Worm (Caenorhabditis elegans) whole organism, L1 larva: ENCODE data around the gene clec-228.

Experiments
- C04F5.9 ChIP-seq: sonication (generic microtip); optimal IDR thresholded peaks from 2 replicates; lab custom pipeline; 2016; ENCODE audit warnings: missing genetic modification characterization, missing compliant biosample characterization
- C16A3.4 ChIP-seq: fragments of 150-350 bp; optimal IDR thresholded peaks from 2 replicates; lab custom pipeline; 2014; ENCODE audit warnings: missing biosample characterization, missing genetic modification characterization
- Y116A8C.19 ChIP-seq: sonication (generic microtip); optimal IDR thresholded peaks from 2 replicates; lab custom pipeline; 2016; ENCODE audit warnings: missing compliant biosample characterization, missing genetic modification characterization, borderline replicate concordance
- alr-1 ChIP-seq: fragments of 200-800 bp; sonication (Bioruptor generic); optimal IDR thresholded peaks from 2 replicates; lab custom pipeline; 2018; ENCODE audit warnings: borderline replicate concordance, mild to moderate bottlenecking, missing genetic modification characterization, missing compliant biosample characterization
- ama-1 ChIP-seq: fragments of 150-350 bp; optimal IDR thresholded peaks from 2 replicates; lab custom pipeline; 2014
- blmp-1 ChIP-seq: fragments of 150-350 bp; optimal IDR thresholded peaks from 2 replicates; lab custom pipeline; 2014; ENCODE audit warnings: missing biosample characterization, missing genetic modification characterization
- ceh-8 ChIP-seq: fragments of 200-800 bp; sonication (Bioruptor generic); optimal IDR thresholded peaks from 2 replicates; lab custom pipeline; 2018; ENCODE audit warnings: mild to moderate bottlenecking, missing genetic modification characterization, moderate library complexity, missing compliant biosample characterization
- ceh-90 ChIP-seq: sonication (generic microtip); optimal IDR thresholded peaks from 2 replicates; lab custom pipeline; 2016; ENCODE audit warnings: missing genetic modification characterization, missing compliant biosample characterization
- dpl-1 ChIP-seq, 3 experiments: fragments of 150-350 bp in 2 of 3; sonication (generic microtip) in 1 of 3; optimal IDR thresholded peaks; 2 replicates each; lab custom pipeline; 2014 to 2017; ENCODE audit warnings: missing biosample characterization in 3 of 3, missing genetic modification characterization in 3 of 3, missing genetic modification reagents in 3 of 3
- dsc-1 ChIP-seq: sonication (generic microtip); optimal IDR thresholded peaks from 2 replicates; lab custom pipeline; 2016; ENCODE audit warnings: mild to moderate bottlenecking, missing genetic modification characterization, missing compliant biosample characterization
- efl-1 ChIP-seq, 4 experiments: fragments of 150-350 bp; optimal IDR thresholded peaks in 3 of 4; peaks in 1 of 4; 1 replicate in 1 of 4; 2 replicates in 3 of 4; lab custom pipeline; 2014; ENCODE audit warnings: missing biosample characterization in 2 of 4, missing genetic modification characterization in 2 of 4, missing genetic modification reagents in 2 of 4
- efl-3 ChIP-seq: fragments of 200-800 bp; sonication (Bioruptor generic); optimal IDR thresholded peaks from 2 replicates; lab custom pipeline; 2018; ENCODE audit warnings: mild to moderate bottlenecking, missing genetic modification characterization, missing compliant biosample characterization
- egl-13 ChIP-seq: sonication (generic microtip); optimal IDR thresholded peaks from 2 replicates; lab custom pipeline; 2016; ENCODE audit warnings: missing genotype, missing genetic modification reagents, missing genetic modification characterization, missing compliant biosample characterization
- elt-2 ChIP-seq: sonication (generic microtip); optimal IDR thresholded peaks from 2 replicates; lab custom pipeline; 2016; ENCODE audit warnings: missing genetic modification characterization, mild to moderate bottlenecking, inconsistent platforms, missing compliant biosample characterization, missing genetic modification reagents
- ets-5 ChIP-seq: fragments of 200-800 bp; sonication (Bioruptor generic); IDR thresholded peaks from 2 replicates; pipeline ENCODE4 v1.3.6; 2022; ENCODE audit warnings: missing genetic modification characterization, missing compliant biosample characterization
- fkh-10 ChIP-seq: sonication (generic microtip); optimal IDR thresholded peaks from 2 replicates; lab custom pipeline; 2017; ENCODE audit warnings: missing biosample characterization, missing genetic modification reagents, missing genetic modification characterization
- jun-1 ChIP-seq: fragments of 150-350 bp; optimal IDR thresholded peaks from 2 replicates; lab custom pipeline; 2014; ENCODE audit warnings: missing biosample characterization, missing genetic modification reagents, missing genetic modification characterization
- lin-13 ChIP-seq: fragments of 150-350 bp; optimal IDR thresholded peaks from 2 replicates; lab custom pipeline; 2014; ENCODE audit warnings: missing biosample characterization, missing genetic modification reagents, missing genetic modification characterization
- lin-14 ChIP-seq: fragments of 200-800 bp; sonication (Bioruptor generic); optimal IDR thresholded peaks from 2 replicates; lab custom pipeline; 2018; ENCODE audit warnings: mild to moderate bottlenecking, missing genetic modification characterization, moderate library complexity, missing compliant biosample characterization
- mab-9 ChIP-seq: fragments of 200-800 bp; sonication (Bioruptor generic); IDR thresholded peaks from 2 replicates; pipeline ENCODE4 v1.3.6; 2022; ENCODE audit warnings: missing genetic modification reagents, missing genetic modification characterization, missing compliant biosample characterization
- nhr-11 ChIP-seq: fragments of 150-350 bp; optimal IDR thresholded peaks from 2 replicates; lab custom pipeline; 2014; ENCODE audit warnings: missing biosample characterization, missing genetic modification characterization
- nhr-19 ChIP-seq: fragments of 200-800 bp; sonication (Bioruptor generic); conservative IDR thresholded peaks from 2 replicates; pipeline ENCODE4 v1.3.6; 2022; ENCODE audit warnings: missing genetic modification characterization, missing compliant biosample characterization
- nhr-20 ChIP-seq: sonication (generic microtip); optimal IDR thresholded peaks from 2 replicates; lab custom pipeline; 2016; ENCODE audit warnings: mild to moderate bottlenecking, missing genetic modification characterization, missing compliant biosample characterization
- nhr-237 ChIP-seq: fragments of 150-350 bp; optimal IDR thresholded peaks from 2 replicates; lab custom pipeline; 2014; ENCODE audit warnings: missing biosample characterization, missing genetic modification characterization
- nhr-28 ChIP-seq: fragments of 150-350 bp; optimal IDR thresholded peaks from 2 replicates; lab custom pipeline; 2014; ENCODE audit warnings: missing biosample characterization, missing genetic modification characterization
- nhr-47 ChIP-seq: sonication (generic microtip); optimal IDR thresholded peaks from 2 replicates; lab custom pipeline; 2016; ENCODE audit warnings: mild to moderate bottlenecking, missing genetic modification characterization, moderate library complexity, missing compliant biosample characterization
- nhr-76 ChIP-seq: sonication (generic microtip); optimal IDR thresholded peaks from 2 replicates; lab custom pipeline; 2017; ENCODE audit warnings: missing biosample characterization, missing genetic modification characterization
- nhr-77 ChIP-seq: fragments of 150-350 bp; optimal IDR thresholded peaks from 2 replicates; lab custom pipeline; 2014; ENCODE audit warnings: missing biosample characterization, missing genetic modification characterization
- nhr-85 ChIP-seq: sonication (generic microtip); peaks from one replicate; lab custom pipeline; 2016; ENCODE audit warnings: missing genetic modification characterization, inconsistent platforms, missing compliant biosample characterization
- pax-3 ChIP-seq: fragments of 200-800 bp; sonication (Bioruptor generic); optimal IDR thresholded peaks from 2 replicates; lab custom pipeline; 2018; ENCODE audit warnings: mild to moderate bottlenecking, missing genetic modification characterization, moderate library complexity, missing compliant biosample characterization
- rnt-1 ChIP-seq: sonication (generic microtip); optimal IDR thresholded peaks from 2 replicates; lab custom pipeline; 2016; ENCODE audit warnings: mild to moderate bottlenecking, missing genetic modification characterization, moderate library complexity, missing compliant biosample characterization
- snpc-4 ChIP-seq: fragments of 150-350 bp; optimal IDR thresholded peaks from 2 replicates; lab custom pipeline; 2014; ENCODE audit warnings: missing biosample characterization, missing genetic modification characterization
- snu-23 ChIP-seq: sonication (generic microtip); optimal IDR thresholded peaks from 2 replicates; lab custom pipeline; 2016; ENCODE audit warnings: missing genetic modification characterization, missing compliant biosample characterization
- sptf-1 ChIP-seq: fragments of 150-350 bp; optimal IDR thresholded peaks from 2 replicates; lab custom pipeline; 2014; ENCODE audit warnings: missing biosample characterization, missing genetic modification characterization
- unc-86 ChIP-seq: sonication (generic microtip); optimal IDR thresholded peaks from 2 replicates; lab custom pipeline; 2016; ENCODE audit warnings: missing genetic modification characterization, missing compliant biosample characterization
- zag-1 ChIP-seq: fragments of 150-350 bp; optimal IDR thresholded peaks from 2 replicates; lab custom pipeline; 2014; ENCODE audit warnings: missing biosample characterization, missing genetic modification characterization
- ztf-11 ChIP-seq, 2 experiments: sonication (generic microtip); optimal IDR thresholded peaks; 2 replicates each; lab custom pipeline; 2016 to 2017; ENCODE audit warnings: missing genetic modification characterization in 2 of 2, missing biosample characterization in 1 of 2, missing compliant biosample characterization in 1 of 2

Gene clec-228

ce11 chrV:15349044-15349443, 9.8 kb upstream of the clec-228 start, which contains the start of gene clec-230:
Gene clec-230 (minus strand): TSS chrV:15349144.
- TF ChIP-seq sptf-1 (no peak), ceh-8 (GFP tag; lab: Kevin White, UChicago) (no peak), fkh-10 (no peak), ceh-90 (tag; lab: Kevin White, UChicago) (no peak), nhr-76 (tag; lab: Kevin White, UChicago) (no peak), elt-2 (no peak), nhr-47 (tag; lab: Kevin White, UChicago) (no peak)

ce11 chrV:15347292-15347691, 8.0 kb upstream of the clec-228 start, which contains the start of gene C29F3.3:
Gene C29F3.3 (minus strand): TSS chrV:15347392.
- no peak for TF ChIP-seq nhr-77 (tag; lab: Kevin White, UChicago)
- no peak for TF ChIP-seq blmp-1 (tag; lab: Kevin White, UChicago)
- no peak for TF ChIP-seq snpc-4
- no peak for TF ChIP-seq ama-1 (lab: Kevin White, UChicago)
- no peak for TF ChIP-seq nhr-19 (GFP tag; lab: Robert Waterston, UW)
- no peak for TF ChIP-seq unc-86
- TF ChIP-seq efl-3 (GFP tag; lab: Kevin White, UChicago): no peak
- no peak for TF ChIP-seq dsc-1 (tag; lab: Kevin White, UChicago)
- TF ChIP-seq elt-2: no peak
- no peak for TF ChIP-seq jun-1
- TF ChIP-seq rnt-1: no peak
- TF ChIP-seq nhr-85 (tag; lab: Kevin White, UChicago): no peak
- TF ChIP-seq C04F5.9 (tag; lab: Kevin White, UChicago): no peak
- TF ChIP-seq pax-3 (tag; lab: Kevin White, UChicago): no peak
- TF ChIP-seq egl-13 (tag; lab: Kevin White, UChicago): no peak
- no peak for TF ChIP-seq mab-9 (GFP tag; lab: Robert Waterston, UW)
- no peak for TF ChIP-seq efl-1 (optimal IDR thresholded peaks at IDR 0.05; lab: Kevin White, UChicago)
- no peak for TF ChIP-seq efl-1 (GFP tag; optimal IDR thresholded peaks at IDR 0.05 in 1 of 2; lab: Kevin White, UChicago)
- no peak for TF ChIP-seq Y116A8C.19 (tag; lab: Kevin White, UChicago)

ce11 chrV:15344481-15344880, 5.2 kb upstream of the clec-228 start, which contains the start of gene wrt-8:
Gene wrt-8 (minus strand): TSS chrV:15344581.
- TF ChIP-seq fkh-10 (no peak), alr-1 (tag; lab: Kevin White, UChicago) (no peak), nhr-47 (tag; lab: Kevin White, UChicago) (no peak), efl-3 (GFP tag; lab: Kevin White, UChicago) (no peak)
- TF ChIP-seq, all 84 proteins: peak for 0

DNA sequence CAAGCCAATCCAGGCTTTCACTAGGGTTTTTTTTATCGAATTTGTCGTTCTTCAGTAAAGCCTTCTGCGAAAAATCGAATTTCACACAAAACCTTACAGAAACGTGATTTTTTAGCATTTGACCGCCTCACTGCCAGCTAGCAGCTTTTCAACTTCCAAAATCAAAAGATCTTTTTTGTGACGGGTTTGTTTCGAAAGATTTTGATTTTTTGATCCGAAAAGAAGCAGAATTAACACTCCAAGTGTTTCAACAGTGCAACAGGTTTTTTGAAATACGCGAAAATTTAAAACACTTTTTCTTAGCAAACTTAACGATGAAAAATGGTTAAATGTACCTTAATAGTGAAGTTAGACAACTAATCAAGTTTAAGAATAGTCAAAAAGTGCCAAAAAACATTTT, 2.1 kb upstream of the clec-228 start, which contains the start of gene clec-229:
Gene clec-229, minus strand, starts transcription at position 101 of the 400 bp plus-strand sequence.
- no peak for TF ChIP-seq C16A3.4 (tag; lab: Kevin White, UChicago)
- no peak for TF ChIP-seq dpl-1 (GFP tag; optimal IDR thresholded peaks at IDR 0.05; lab: Kevin White, UChicago)
- no peak for TF ChIP-seq rnt-1
- no peak for TF ChIP-seq nhr-47 (tag; lab: Kevin White, UChicago)
- TF ChIP-seq nhr-76 (tag; lab: Kevin White, UChicago): no peak
- TF ChIP-seq Y116A8C.19 (tag; lab: Kevin White, UChicago): no peak
- no peak for TF ChIP-seq lin-14 (GFP tag; lab: Kevin White, UChicago)
- no peak for TF ChIP-seq nhr-85 (tag; lab: Kevin White, UChicago)
- TF ChIP-seq nhr-237: no peak
- no peak for TF ChIP-seq ets-5 (GFP tag; lab: Robert Waterston, UW)
- no peak for TF ChIP-seq zag-1
- TF ChIP-seq snu-23 (GFP tag; lab: Kevin White, UChicago): no peak
- TF ChIP-seq fkh-10: no peak
- TF ChIP-seq nhr-28 (tag; lab: Kevin White, UChicago): no peak
- no peak for TF ChIP-seq ceh-90 (tag; lab: Kevin White, UChicago)
- TF ChIP-seq nhr-11 (tag; lab: Kevin White, UChicago): no peak
- no peak for TF ChIP-seq ztf-11 (tag; optimal IDR thresholded peaks at IDR 0.05; lab: Kevin White, UChicago)
- no peak for TF ChIP-seq nhr-20 (tag; lab: Kevin White, UChicago)
- TF ChIP-seq egl-13 (tag; lab: Kevin White, UChicago): no peak
- no peak for TF ChIP-seq lin-13 (GFP tag; lab: Kevin White, UChicago)
- TF ChIP-seq, all 84 proteins: peak for 0
